Worm (Caenorhabditis elegans): Measurements from ENCODE around the gene atg-16.2.

The atg-16.2 gene

DNA sequence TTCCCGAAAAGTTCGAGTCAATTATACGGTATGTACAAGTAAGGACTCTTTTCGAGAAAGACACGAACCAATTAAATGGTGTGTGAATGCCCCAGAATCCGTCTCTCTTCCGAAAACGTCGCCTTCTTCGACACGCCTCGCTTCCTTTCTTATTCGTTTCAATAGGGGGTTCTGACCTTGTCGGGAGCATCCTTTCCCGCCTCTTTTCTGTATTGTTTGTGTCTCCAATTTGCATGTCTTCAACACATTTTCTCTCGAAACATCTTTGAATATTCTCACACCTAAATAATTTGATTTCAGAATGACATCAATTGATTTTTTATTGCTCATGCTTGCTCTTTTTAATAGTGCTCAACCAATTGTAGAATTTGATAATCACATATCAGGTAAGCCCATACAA, 12.1 kb downstream of the atg-16.2 start, which contains the start of gene cutl-16:
TSS of gene cutl-16 (plus strand) at position 301 of the 400 bp plus-strand sequence.
- TF ChIP-seq mef-2 (tag; optimal IDR thresholded peaks at IDR 0.05): no peak
- no peak for TF ChIP-seq nhr-77 (tag; optimal IDR thresholded peaks at IDR 0.05)
- TF ChIP-seq ces-1 (GFP tag; optimal IDR thresholded peaks at IDR 0.05): no peak
- no peak for TF ChIP-seq tbx-2 (tag; optimal IDR thresholded peaks at IDR 0.05)
- no peak for TF ChIP-seq ceh-90 (tag; optimal IDR thresholded peaks at IDR 0.05)
- no peak for TF ChIP-seq nhr-90 (tag; optimal IDR thresholded peaks at IDR 0.05; ENCODE audit: poor library complexity)
- no peak for TF ChIP-seq nhr-76 (tag; optimal IDR thresholded peaks at IDR 0.05)
- TF ChIP-seq pax-3 (tag; optimal IDR thresholded peaks at IDR 0.05): no peak
- TF ChIP-seq fkh-4 (tag; optimal IDR thresholded peaks at IDR 0.05; ENCODE audit: borderline replicate concordance): no peak
- no peak for TF ChIP-seq nhr-47 (tag; optimal IDR thresholded peaks at IDR 0.05)
- TF ChIP-seq lin-39 (tag; optimal IDR thresholded peaks at IDR 0.05): no peak
- TF ChIP-seq egl-13 (tag; optimal IDR thresholded peaks at IDR 0.05): no peak
- no peak for TF ChIP-seq mab-9 (GFP tag; IDR thresholded peaks at IDR 0.05)

DNA sequence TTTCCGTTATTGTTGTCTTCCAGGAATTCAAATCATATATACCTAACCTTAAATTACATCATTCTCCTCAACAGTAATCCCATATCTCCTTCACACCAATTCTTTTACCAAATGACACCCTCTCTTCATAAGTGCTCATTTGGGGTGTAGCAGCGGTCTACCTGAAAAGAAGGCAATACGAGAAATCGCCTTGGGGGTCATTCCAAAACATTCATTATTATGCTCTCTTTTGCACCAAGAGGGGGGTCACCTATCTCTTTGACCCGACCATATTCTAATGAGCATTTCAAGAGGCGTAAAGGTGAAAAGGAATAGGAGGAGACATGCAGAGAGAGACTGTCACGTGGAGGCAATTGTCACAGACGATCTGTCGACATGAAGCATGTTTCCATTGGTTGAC, 16.3 kb downstream of the atg-16.2 start:
- no peak for TF ChIP-seq dpl-1 (GFP tag; optimal IDR thresholded peaks at IDR 0.05)
- no peak for TF ChIP-seq sup-37 (GFP tag; optimal IDR thresholded peaks at IDR 0.05)
- no peak for TF ChIP-seq aly-2 (tag; optimal IDR thresholded peaks at IDR 0.05)
- TF ChIP-seq ztf-11 (tag; optimal IDR thresholded peaks at IDR 0.05): peak in 1 of 2 experiments; percentile 0
- no peak for TF ChIP-seq lin-14 (GFP tag; optimal IDR thresholded peaks at IDR 0.05)
- TF ChIP-seq C04F5.9 (tag; optimal IDR thresholded peaks at IDR 0.05): no peak
- no peak for TF ChIP-seq vab-15 (tag; optimal IDR thresholded peaks at IDR 0.05)
- no peak for TF ChIP-seq skn-1 (tag; optimal IDR thresholded peaks at IDR 0.05)

DNA sequence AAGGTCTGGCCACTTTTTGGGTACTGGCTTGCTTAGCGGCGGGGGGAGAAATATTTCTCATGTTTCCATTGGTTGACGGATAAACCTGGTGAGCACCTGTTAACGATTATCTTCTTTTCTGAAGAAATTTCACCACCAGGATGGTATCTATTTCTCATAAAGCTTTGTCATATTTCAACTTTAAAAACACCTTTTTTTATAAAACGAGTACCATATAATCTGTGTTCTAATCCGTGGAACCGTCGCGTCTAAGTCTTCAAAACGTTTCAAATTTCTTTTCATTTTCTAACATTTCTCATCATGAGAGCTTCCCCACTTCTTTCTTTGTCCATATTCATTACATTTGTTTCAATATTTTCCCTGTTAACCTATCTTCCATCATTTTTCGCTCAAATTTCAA, 27.2 kb downstream of the atg-16.2 start, which contains the start of gene col-75:
TSS of gene col-75 (plus strand) at position 301 of the 400 bp plus-strand sequence.
- no peak for TF ChIP-seq grh-1 (GFP tag; IDR thresholded peaks at IDR 0.05)
- no peak for TF ChIP-seq hlh-17 (GFP tag; optimal IDR thresholded peaks at IDR 0.05; ENCODE audit: borderline replicate concordance)
- no peak for TF ChIP-seq fos-1 (tag; optimal IDR thresholded peaks at IDR 0.05)
- no peak for TF ChIP-seq ceh-88 (GFP tag; IDR thresholded peaks at IDR 0.05)
- TF ChIP-seq nhr-47 (tag; optimal IDR thresholded peaks at IDR 0.05): no peak
- no peak for TF ChIP-seq elt-2 (tag; optimal IDR thresholded peaks at IDR 0.05)
- no peak for TF ChIP-seq hpl-2 (GFP tag; optimal IDR thresholded peaks at IDR 0.05)
- TF ChIP-seq ztf-4 (tag; optimal IDR thresholded peaks at IDR 0.05): no peak
- no peak for TF ChIP-seq blmp-1 (tag; optimal IDR thresholded peaks at IDR 0.05)
- TF ChIP-seq aha-1 (tag; optimal IDR thresholded peaks at IDR 0.05): no peak
- TF ChIP-seq pqm-1 (tag; optimal IDR thresholded peaks at IDR 0.05): no peak

DNA sequence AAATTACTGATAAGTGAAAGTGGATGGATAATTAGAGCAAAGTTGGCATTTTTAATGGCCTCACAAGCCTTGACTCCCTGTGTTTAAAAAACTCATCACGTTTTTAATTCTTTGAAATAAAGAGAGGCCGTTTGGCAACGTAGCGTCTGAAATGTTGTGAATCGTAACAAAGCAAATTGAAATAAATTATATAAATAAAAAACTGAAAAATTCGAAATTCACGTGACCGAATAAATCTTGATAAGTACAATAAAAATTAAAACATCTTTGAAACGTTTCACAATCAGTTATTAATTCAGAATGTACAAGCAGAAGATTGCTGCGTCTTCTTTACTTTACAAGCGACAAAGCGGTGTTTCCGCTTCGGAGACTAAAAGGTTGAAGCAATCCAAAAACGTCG, 30.4 kb downstream of the atg-16.2 start, which contains the start of gene K03H9.3:
TSS of gene K03H9.3 (plus strand) at position 301 of the 400 bp plus-strand sequence.
- no peak for TF ChIP-seq fkh-4 (tag; optimal IDR thresholded peaks at IDR 0.05; ENCODE audit: borderline replicate concordance)
- no peak for TF ChIP-seq efl-3 (GFP tag; optimal IDR thresholded peaks at IDR 0.05)
- no peak for TF ChIP-seq snu-23 (GFP tag; optimal IDR thresholded peaks at IDR 0.05)
- TF ChIP-seq hlh-17 (GFP tag; optimal IDR thresholded peaks at IDR 0.05; ENCODE audit: borderline replicate concordance): no peak
- no peak for TF ChIP-seq tbx-2 (tag; optimal IDR thresholded peaks at IDR 0.05)
- no peak for TF ChIP-seq elt-2 (tag; optimal IDR thresholded peaks at IDR 0.05)
- TF ChIP-seq unc-86 (tag; optimal IDR thresholded peaks at IDR 0.05): no peak
- TF ChIP-seq mef-2 (tag; optimal IDR thresholded peaks at IDR 0.05): no peak
- TF ChIP-seq unc-130 (tag; optimal IDR thresholded peaks at IDR 0.05): no peak

DNA sequence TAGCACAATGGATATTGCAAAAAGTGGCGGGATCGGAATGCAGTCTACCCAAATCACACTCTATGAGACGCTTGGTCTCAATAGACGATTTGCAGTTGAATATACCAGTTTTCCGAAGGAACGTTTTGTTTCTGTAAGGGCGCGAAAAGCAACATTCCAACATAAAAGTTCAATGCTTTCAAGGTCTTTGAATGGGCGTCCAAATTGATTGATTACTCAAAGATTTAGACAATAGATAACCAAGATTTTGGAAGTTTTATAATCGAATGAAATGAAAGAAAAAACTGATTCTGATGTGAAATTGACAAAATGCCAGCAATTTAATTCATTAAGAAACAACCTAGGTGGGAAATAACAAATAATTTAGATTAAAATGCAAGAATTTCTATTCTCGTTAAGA, 34.0 kb downstream of the atg-16.2 start:
- no peak for TF ChIP-seq C04F5.9 (tag; optimal IDR thresholded peaks at IDR 0.05)
- TF ChIP-seq ceh-8 (GFP tag; optimal IDR thresholded peaks at IDR 0.05): no peak
- no peak for TF ChIP-seq ceh-82 (tag; optimal IDR thresholded peaks at IDR 0.05)
- no peak for TF ChIP-seq F16B12.6 (tag; optimal IDR thresholded peaks at IDR 0.05)
- TF ChIP-seq nhr-77 (tag; optimal IDR thresholded peaks at IDR 0.05): no peak
- no peak for TF ChIP-seq mdl-1 (tag; optimal IDR thresholded peaks at IDR 0.05)
- no peak for TF ChIP-seq ceh-90 (tag; optimal IDR thresholded peaks at IDR 0.05)
- TF ChIP-seq efl-3 (GFP tag; optimal IDR thresholded peaks at IDR 0.05): no peak
- TF ChIP-seq elt-2 (tag; optimal IDR thresholded peaks at IDR 0.05): no peak
- TF ChIP-seq aly-2 (tag; optimal IDR thresholded peaks at IDR 0.05): no peak
- TF ChIP-seq pax-3 (tag; optimal IDR thresholded peaks at IDR 0.05): no peak
- TF ChIP-seq isw-1 (GFP tag; IDR thresholded peaks at IDR 0.05): no peak
- TF ChIP-seq fkh-10 (GFP tag; optimal IDR thresholded peaks at IDR 0.05): no peak
- TF ChIP-seq sup-37 (GFP tag; optimal IDR thresholded peaks at IDR 0.05): no peak
- TF ChIP-seq Y116A8C.19 (tag; optimal IDR thresholded peaks at IDR 0.05; ENCODE audit: borderline replicate concordance): no peak
- no peak for TF ChIP-seq unc-130 (tag; optimal IDR thresholded peaks at IDR 0.05)
- no peak for TF ChIP-seq zag-1 (tag; optimal IDR thresholded peaks at IDR 0.05)
- no peak for TF ChIP-seq nhr-12 (tag; optimal IDR thresholded peaks at IDR 0.05)
- no peak for TF ChIP-seq ces-1 (GFP tag; optimal IDR thresholded peaks at IDR 0.05)

All from whole organism, L1 larva.